Comparison of ENCODE assay signal across 5 fruit fly cellular contexts in the genomic region with DNA sequence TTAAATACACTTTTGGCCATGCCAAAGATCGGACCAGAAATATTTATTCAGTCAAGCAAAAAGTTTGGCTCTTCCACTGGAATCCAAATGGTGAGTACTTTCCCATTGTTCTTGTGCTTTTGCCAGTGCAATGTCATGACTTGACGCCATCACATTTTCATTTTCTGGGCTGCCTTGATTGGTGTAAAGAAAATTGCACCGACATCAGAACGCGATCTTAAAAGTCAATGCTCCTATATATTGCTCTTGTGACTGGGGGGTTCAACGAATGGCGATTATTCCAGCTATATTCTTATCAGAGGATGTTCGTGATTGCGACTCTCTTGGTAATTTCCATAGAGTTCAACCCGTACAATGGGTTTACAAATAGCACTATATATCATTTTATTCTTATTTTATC.
A peak's percentile ranks its signal among the peaks of the same experiment; 100 is the strongest.
TF ChIP-seq lines count a peak whose summit lies in the region.

No protein-coding gene starts in this region.

TF ChIP-seq in whole organism, 6 proteins besides CTCF, POLR2A, EP300 and RAD21:
- TF ChIP-seq CG8478 (optimal IDR thresholded peaks at IDR 0.05; lab: Kevin White, UChicago) (no peak), EcR (GFP tag; optimal IDR thresholded peaks at IDR 0.05; lab: Kevin White, UChicago) (peak; percentile 57 to 64), usp (GFP tag; optimal IDR thresholded peaks at IDR 0.05; lab: Kevin White, UChicago) (no peak), psq (optimal IDR thresholded peaks at IDR 0.05; lab: Kevin White, UChicago) (no peak)

TF ChIP-seq in whole organism, adult, 20 proteins besides CTCF, POLR2A, EP300 and RAD21:
- TF ChIP-seq cnc (optimal IDR thresholded peaks at IDR 0.05; lab: Kevin White, UChicago), result no peak
- no peak for TF ChIP-seq CG1620 (GFP tag; optimal IDR thresholded peaks at IDR 0.05; lab: Kevin White, UChicago)
- peak; percentile 32 for TF ChIP-seq tj (GFP tag; optimal IDR thresholded peaks at IDR 0.05; lab: Kevin White, UChicago)
- no peak for TF ChIP-seq cic (GFP tag; optimal IDR thresholded peaks at IDR 0.05; lab: Kevin White, UChicago)
- TF ChIP-seq toe (GFP tag; optimal IDR thresholded peaks at IDR 0.05; lab: Kevin White, UChicago), result no peak
- no peak for TF ChIP-seq CG12768 (GFP tag; optimal IDR thresholded peaks at IDR 0.05; lab: Kevin White, UChicago)
- no peak for TF ChIP-seq Mnt (GFP tag; optimal IDR thresholded peaks at IDR 0.05; lab: Kevin White, UChicago)

TF ChIP-seq in whole organism, prepupa, 60 proteins besides CTCF, POLR2A, EP300 and RAD21:
- peak; percentile 97 for TF ChIP-seq svp (GFP tag; lab: Kevin White, UChicago)
- TF ChIP-seq vri (GFP tag; optimal IDR thresholded peaks at IDR 0.05; lab: Kevin White, UChicago), result peak; percentile 59
- TF ChIP-seq Eip93F (GFP tag; optimal IDR thresholded peaks at IDR 0.05; lab: Kevin White, UChicago), result peak; percentile 60
- TF ChIP-seq Smox (GFP tag; optimal IDR thresholded peaks at IDR 0.05; lab: Kevin White, UChicago), result no peak
- TF ChIP-seq CG6276 (GFP tag; optimal IDR thresholded peaks at IDR 0.05; lab: Kevin White, UChicago), result no peak
- TF ChIP-seq lz (GFP tag; optimal IDR thresholded peaks at IDR 0.05; lab: Kevin White, UChicago), result no peak
- TF ChIP-seq dac (GFP tag; optimal IDR thresholded peaks at IDR 0.05; lab: Kevin White, UChicago), result no peak

TF ChIP-seq in whole organism, pupa, 21 proteins besides CTCF, POLR2A, EP300 and RAD21:
- peak; percentile 95 for TF ChIP-seq EcR (GFP tag; optimal IDR thresholded peaks at IDR 0.05; lab: Kevin White, UChicago)
- TF ChIP-seq Snoo (tag; optimal IDR thresholded peaks at IDR 0.05; lab: Kevin White, UChicago), result no peak

TF ChIP-seq in whole organism, wandering third instar larva, 38 proteins besides CTCF, POLR2A, EP300 and RAD21:
- TF ChIP-seq Vsx2 (GFP tag; optimal IDR thresholded peaks at IDR 0.05; lab: Kevin White, UChicago; ENCODE audit: partially characterized antibody) (no peak), Rel (GFP tag; optimal IDR thresholded peaks at IDR 0.05; lab: Kevin White, UChicago) (no peak), Rel (tag; optimal IDR thresholded peaks at IDR 0.05; lab: Kevin White, UChicago) (peak; percentile 88)
